Fruit fly (Drosophila melanogaster) whole organism, prepupa: ENCODE data around the gene CG7332.

Experiments
- Blimp-1 ChIP-seq: fragments of 200-800 bp; sonication (Bioruptor generic); optimal IDR thresholded peaks from 3 replicates; lab custom pipeline; 2017; ENCODE audit warnings: missing biosample characterization, missing genetic modification characterization, mild to moderate bottlenecking, moderate library complexity, missing genetic modification reagents
- CG10669 ChIP-seq: fragments of 200-800 bp; sonication (Bioruptor generic); optimal IDR thresholded peaks from 3 replicates; lab custom pipeline; 2018; ENCODE audit warnings: missing biosample characterization, mild to moderate bottlenecking, missing genetic modification characterization, moderate library complexity
- CG11294 ChIP-seq: fragments of 200-800 bp; sonication (Bioruptor generic); IDR thresholded peaks from 2 replicates; pipeline ENCODE4 v1.3.6; 2022; ENCODE audit warnings: missing biosample characterization, missing genetic modification characterization
- CG11762 ChIP-seq: fragments of 200-800 bp; sonication (Bioruptor generic); optimal IDR thresholded peaks from 3 replicates; lab custom pipeline; 2016; ENCODE audit warnings: missing biosample characterization, missing genetic modification characterization; ENCODE audit not compliant: insufficient read depth
- CG15336 ChIP-seq: fragments of 200-800 bp; sonication (Bioruptor generic); IDR thresholded peaks from 2 replicates; pipeline ENCODE4 v1.3.6; 2022; ENCODE audit warnings: missing biosample characterization, missing genetic modification characterization
- CG1621 ChIP-seq: fragments of 200-800 bp; sonication (Bioruptor generic); optimal IDR thresholded peaks from 3 replicates; lab custom pipeline; 2018; ENCODE audit warnings: missing biosample characterization, mild to moderate bottlenecking, missing genetic modification characterization
- CG16779 ChIP-seq: fragments of 200-800 bp; sonication (Bioruptor generic); optimal IDR thresholded peaks from 3 replicates; lab custom pipeline; 2017; ENCODE audit warnings: missing biosample characterization, mild to moderate bottlenecking, missing genetic modification characterization
- CG3032 ChIP-seq: fragments of 200-800 bp; optimal IDR thresholded peaks from 2 replicates; lab custom pipeline; 2019; ENCODE audit warnings: missing biosample characterization, mild to moderate bottlenecking, missing genetic modification characterization, moderate library complexity
- CG31627 ChIP-seq: fragments of 200-800 bp; sonication (Bioruptor generic); optimal IDR thresholded peaks from 3 replicates; lab custom pipeline; 2016; ENCODE audit warnings: missing biosample characterization, missing genetic modification characterization
- CG32006 ChIP-seq: fragments of 200-800 bp; sonication (Bioruptor generic); optimal IDR thresholded peaks from 3 replicates; lab custom pipeline; 2017; ENCODE audit warnings: missing biosample characterization, mild to moderate bottlenecking, missing genetic modification characterization
- CG3919 ChIP-seq: fragments of 200-800 bp; sonication (Bioruptor generic); optimal IDR thresholded peaks from 3 replicates; lab custom pipeline; 2016; ENCODE audit warnings: missing biosample characterization, missing genetic modification characterization
- CG4318 ChIP-seq: fragments of 200-800 bp; sonication (Bioruptor generic); optimal IDR thresholded peaks from 3 replicates; lab custom pipeline; 2017; ENCODE audit warnings: missing biosample characterization, mild to moderate bottlenecking, missing genetic modification characterization
- CG6163 ChIP-seq: fragments of 200-800 bp; sonication (Bioruptor generic); IDR thresholded peaks from 3 replicates; pipeline ENCODE4 v1.3.6; 2022; ENCODE audit warnings: missing biosample characterization, missing genetic modification characterization
- CG6792 ChIP-seq: fragments of 200-800 bp; sonication (Bioruptor generic); optimal IDR thresholded peaks from 3 replicates; lab custom pipeline; 2016; ENCODE audit warnings: missing biosample characterization, missing genetic modification characterization
- CG6808 ChIP-seq: fragments of 200-800 bp; sonication (Bioruptor generic); optimal IDR thresholded peaks from 3 replicates; lab custom pipeline; 2017; ENCODE audit warnings: missing biosample characterization, missing genetic modification characterization, mild to moderate bottlenecking, moderate library complexity, missing genetic modification reagents
- CG6854 ChIP-seq: fragments of 200-800 bp; sonication (Bioruptor generic); optimal IDR thresholded peaks from 2 replicates; lab custom pipeline; 2017; ENCODE audit warnings: missing biosample characterization, mild to moderate bottlenecking, missing genetic modification characterization
- CG7368 ChIP-seq: fragments of 200-800 bp; sonication (Bioruptor generic); optimal IDR thresholded peaks from 3 replicates; lab custom pipeline; 2016; ENCODE audit warnings: missing biosample characterization, missing genetic modification characterization
- CG8119 ChIP-seq: fragments of 200-800 bp; sonication (Bioruptor generic); IDR thresholded peaks from 3 replicates; pipeline ENCODE4 v1.3.6; 2022; ENCODE audit warnings: missing biosample characterization, missing genetic modification characterization
- CG8632 ChIP-seq: fragments of 200-800 bp; sonication (Bioruptor generic); optimal IDR thresholded peaks from 3 replicates; lab custom pipeline; 2016; ENCODE audit warnings: missing biosample characterization, missing genetic modification characterization
- CG9139 ChIP-seq: fragments of 200-800 bp; sonication (Bioruptor generic); optimal IDR thresholded peaks from 3 replicates; lab custom pipeline; 2017; ENCODE audit warnings: missing biosample characterization, mild to moderate bottlenecking, missing genetic modification characterization
- Eip78C ChIP-seq: fragments of 200-800 bp; sonication (Bioruptor generic); peaks from one replicate; lab custom pipeline; 2016; ENCODE audit warnings: missing biosample characterization, missing genetic modification characterization
- Ets96B ChIP-seq: fragments of 200-800 bp; optimal IDR thresholded peaks from 2 replicates; lab custom pipeline; 2019; ENCODE audit warnings: missing biosample characterization, mild to moderate bottlenecking, missing genetic modification characterization, moderate library complexity
- Gug ChIP-seq: fragments of 200-800 bp; sonication (Bioruptor generic); IDR thresholded peaks from 2 replicates; pipeline ENCODE4 v1.3.6; 2022; ENCODE audit warnings: missing biosample characterization, missing genetic modification characterization
- Hr39 ChIP-seq: fragments of 200-800 bp; sonication (Bioruptor generic); optimal IDR thresholded peaks from 2 replicates; lab custom pipeline; 2016; ENCODE audit warnings: missing biosample characterization, missing genetic modification characterization
- Hr4 ChIP-seq: fragments of 200-800 bp; sonication (Bioruptor generic); optimal IDR thresholded peaks from 3 replicates; lab custom pipeline; 2016; ENCODE audit warnings: missing biosample characterization, missing genetic modification characterization
- Met ChIP-seq: fragments of 200-800 bp; sonication (Bioruptor generic); optimal IDR thresholded peaks from 3 replicates; lab custom pipeline; 2016; ENCODE audit warnings: missing biosample characterization, missing genetic modification characterization
- OdsH ChIP-seq: fragments of 200-800 bp; sonication (Bioruptor generic); optimal IDR thresholded peaks from 3 replicates; lab custom pipeline; 2016; ENCODE audit warnings: missing biosample characterization, missing genetic modification characterization
- Smox ChIP-seq: fragments of 200-800 bp; sonication (Bioruptor generic); optimal IDR thresholded peaks from 3 replicates; lab custom pipeline; 2016; ENCODE audit warnings: missing biosample characterization, missing genetic modification characterization
- Sox102F ChIP-seq: fragments of 200-800 bp; sonication (Bioruptor generic); optimal IDR thresholded peaks from 2 replicates; lab custom pipeline; 2016; ENCODE audit warnings: missing biosample characterization, mild to moderate bottlenecking, missing genetic modification characterization
- Sox14 ChIP-seq: fragments of 200-800 bp; sonication (Bioruptor generic); optimal IDR thresholded peaks from 3 replicates; lab custom pipeline; 2016; ENCODE audit warnings: missing biosample characterization, missing genetic modification characterization
- achi ChIP-seq: fragments of 200-800 bp; sonication (Bioruptor generic); optimal IDR thresholded peaks from 3 replicates; lab custom pipeline; 2016; ENCODE audit warnings: missing biosample characterization, missing genetic modification characterization
- acj6 ChIP-seq: fragments of 200-800 bp; sonication (Bioruptor generic); optimal IDR thresholded peaks from 3 replicates; lab custom pipeline; 2016; ENCODE audit warnings: missing biosample characterization, missing genetic modification characterization
- cyc ChIP-seq: fragments of 200-800 bp; sonication (Bioruptor generic); optimal IDR thresholded peaks from 3 replicates; lab custom pipeline; 2016; ENCODE audit warnings: missing biosample characterization, missing genetic modification characterization
- eg ChIP-seq: fragments of 200-800 bp; sonication (Bioruptor generic); IDR thresholded peaks from 3 replicates; pipeline ENCODE4 v1.3.6; 2022; ENCODE audit warnings: missing biosample characterization, missing genetic modification characterization
- esn ChIP-seq: fragments of 200-800 bp; sonication (Bioruptor generic); optimal IDR thresholded peaks from 2 replicates; lab custom pipeline; 2016; ENCODE audit warnings: missing biosample characterization, mild to moderate bottlenecking, missing genetic modification characterization, moderate library complexity
- fkh ChIP-seq: fragments of 200-800 bp; sonication (Bioruptor generic); optimal IDR thresholded peaks from 3 replicates; lab custom pipeline; 2017; ENCODE audit warnings: missing biosample characterization, mild to moderate bottlenecking, missing genetic modification characterization, moderate library complexity
- lz ChIP-seq: fragments of 200-800 bp; sonication (Bioruptor generic); optimal IDR thresholded peaks from 3 replicates; lab custom pipeline; 2016; ENCODE audit warnings: missing biosample characterization, missing genetic modification characterization
- pdm3 ChIP-seq: fragments of 200-800 bp; sonication (Bioruptor generic); optimal IDR thresholded peaks from 3 replicates; lab custom pipeline; 2016; ENCODE audit warnings: missing biosample characterization, missing genetic modification characterization
- salr ChIP-seq, 2 experiments: fragments of 200-800 bp; sonication (Bioruptor generic); optimal IDR thresholded peaks; 3 replicates each; lab custom pipeline; 2016 to 2018; ENCODE audit warnings: missing biosample characterization in 2 of 2, missing genetic modification characterization in 2 of 2, mild to moderate bottlenecking in 1 of 2
- spab ChIP-seq: fragments of 200-800 bp; sonication (Bioruptor generic); optimal IDR thresholded peaks from 2 replicates; lab custom pipeline; 2017; ENCODE audit warnings: missing biosample characterization, mild to moderate bottlenecking, missing genetic modification characterization, missing genetic modification reagents
- ss ChIP-seq, 2 experiments: fragments of 200-800 bp; sonication (Bioruptor generic); optimal IDR thresholded peaks; 2 replicates in 1 of 2; 3 replicates in 1 of 2; lab custom pipeline; 2017 to 2018; ENCODE audit warnings: mild to moderate bottlenecking in 2 of 2, missing biosample characterization in 2 of 2, missing genetic modification characterization in 2 of 2, moderate library complexity in 1 of 2
- svp ChIP-seq: fragments of 200-800 bp; sonication (Bioruptor generic); peaks from one replicate; lab custom pipeline; 2016; ENCODE audit warnings: missing biosample characterization, missing genetic modification characterization
- vri ChIP-seq: fragments of 200-800 bp; sonication (Bioruptor generic); optimal IDR thresholded peaks from 3 replicates; lab custom pipeline; 2016; ENCODE audit warnings: missing biosample characterization, mild to moderate bottlenecking, missing genetic modification characterization

The CG7332 gene

dm6 chrX:18837046-18837445 lies 47.3 kb upstream of the CG7332 start (continued):
- no peak for TF ChIP-seq esn (GFP tag; lab: Kevin White, UChicago)
- TF ChIP-seq CG3919 = no peak
- peak; percentile 77 for TF ChIP-seq svp
- no peak for TF ChIP-seq Blimp-1
- no peak for TF ChIP-seq CG6854 (GFP tag; lab: Kevin White, UChicago)
- TF ChIP-seq CG31627 (GFP tag; lab: Kevin White, UChicago) = no peak
- peak; percentile 22 for TF ChIP-seq OdsH
- TF ChIP-seq pdm3 = peak; percentile 40
- peak; percentile 17 for TF ChIP-seq Hr39 (GFP tag; lab: Kevin White, UChicago)
- no peak for TF ChIP-seq CG6163 (GFP tag; lab: Robert Waterston, UW)
- peak; percentile 34 for TF ChIP-seq Hr4
- no peak for TF ChIP-seq CG9139 (GFP tag; lab: Kevin White, UChicago)
- no peak for TF ChIP-seq Sox14
- TF ChIP-seq Sox102F (GFP tag; lab: Kevin White, UChicago) = no peak
- peak; percentile 36 for TF ChIP-seq CG3032
- no peak for TF ChIP-seq CG16779 (tag; lab: Kevin White, UChicago)
- TF ChIP-seq achi (GFP tag; lab: Kevin White, UChicago) = peak; percentile 11
- no peak for TF ChIP-seq CG11762 (GFP tag; lab: Kevin White, UChicago)
- no peak for TF ChIP-seq CG15336 (GFP tag; lab: Robert Waterston, UW)
- TF ChIP-seq CG32006 (GFP tag; lab: Kevin White, UChicago) = peak; percentile 48
- TF ChIP-seq CG6808 (GFP tag; lab: Kevin White, UChicago) = no peak
- TF ChIP-seq Eip78C = peak; percentile 77
- TF ChIP-seq CG1621 (tag; lab: Kevin White, UChicago) = no peak

- TF ChIP-seq Met (GFP tag; lab: Kevin White, UChicago) (no peak), eg (no peak), CG32006 (GFP tag; lab: Kevin White, UChicago) (no peak)
These were observed 45.8 kb upstream of the CG7332 start for dm6 chrX:18838470-18838869.

dm6 chrX:18838929-18839576 lies 45.3 kb upstream of the CG7332 start:
- TF ChIP-seq svp = peak; percentile 52
- TF ChIP-seq CG7368 (GFP tag; lab: Kevin White, UChicago) = no peak
- peak; percentile 6 for TF ChIP-seq vri (GFP tag; lab: Kevin White, UChicago)
- no peak for TF ChIP-seq Ets96B (tag; lab: Kevin White, UChicago)
- peak; percentile 25 for TF ChIP-seq CG6854 (GFP tag; lab: Kevin White, UChicago)
- TF ChIP-seq CG10669 (GFP tag; lab: Kevin White, UChicago) = peak; percentile 45
- no peak for TF ChIP-seq OdsH
- TF ChIP-seq achi (GFP tag; lab: Kevin White, UChicago) = no peak
- TF ChIP-seq CG9139 (GFP tag; lab: Kevin White, UChicago) = peak; percentile 40
- TF ChIP-seq cyc (GFP tag; lab: Kevin White, UChicago) = no peak
- no peak for TF ChIP-seq lz (GFP tag; lab: Kevin White, UChicago)
- peak; percentile 34 for TF ChIP-seq CG32006 (GFP tag; lab: Kevin White, UChicago)
- peak; percentile 20 for TF ChIP-seq CG8632 (GFP tag; lab: Kevin White, UChicago)
- peak; percentile 13 for TF ChIP-seq CG3032
- TF ChIP-seq CG11294 = no peak
- peak; percentile 64 for TF ChIP-seq Eip78C
- TF ChIP-seq CG6163 (GFP tag; lab: Robert Waterston, UW) = 0 out of 3 replicates have a peak, but pooled peaks have one; percentile 16
- no peak for TF ChIP-seq CG4318 (GFP tag; lab: Kevin White, UChicago)
- TF ChIP-seq CG6808 (GFP tag; lab: Kevin White, UChicago) = peak; percentile 30
- TF ChIP-seq eg = 0 out of 3 replicates have a peak, but pooled peaks have one; percentile 27
- TF ChIP-seq Met (GFP tag; lab: Kevin White, UChicago) = peak; percentile 29
- peak; percentile 8 for TF ChIP-seq Hr4
- TF ChIP-seq Smox = peak; percentile 22
- peak; percentile 62 for TF ChIP-seq fkh (GFP tag; lab: Kevin White, UChicago)
- 0 out of 3 replicates have a peak, but pooled peaks have one; percentile 21 for TF ChIP-seq CG8119 (GFP tag; lab: Robert Waterston, UW)
- peak; percentile 4 to 57 for TF ChIP-seq ss (GFP tag; optimal IDR thresholded peaks at IDR 0.05; lab: Kevin White, UChicago)
- peak; percentile 5 for TF ChIP-seq acj6 (GFP tag; lab: Kevin White, UChicago)
- no peak for TF ChIP-seq Gug (GFP tag; lab: Robert Waterston, UW)
- peak in 1 of 2 experiments; percentile 4 for TF ChIP-seq salr (GFP tag; optimal IDR thresholded peaks at IDR 0.05; lab: Kevin White, UChicago)
- peak; percentile 33 for TF ChIP-seq Sox102F (GFP tag; lab: Kevin White, UChicago)
- no peak for TF ChIP-seq CG16779 (tag; lab: Kevin White, UChicago)
- TF ChIP-seq CG6792 (GFP tag; lab: Kevin White, UChicago) = peak; percentile 49
- TF ChIP-seq spab = peak; percentile 10
- peak; percentile 26 for TF ChIP-seq esn (GFP tag; lab: Kevin White, UChicago)
